Fruit fly (Drosophila melanogaster) whole organism, embryonic: ENCODE measurements around the gene cic.

Experiments used
- Atf6 ChIP-seq: fragments of 200-800 bp; sonication (Bioruptor generic); IDR thresholded peaks from 2 replicates; pipeline ENCODE4 v1.3.6; 2022; ENCODE audit warnings: missing biosample characterization, missing genetic modification characterization
- Bgb ChIP-seq: fragments of 200-800 bp; sonication (Bioruptor generic); IDR thresholded peaks from 2 replicates; pipeline ENCODE4 v1.3.6; 2022; ENCODE audit warnings: missing biosample characterization, missing genetic modification characterization; ENCODE audit not compliant: partially characterized antibody
- BtbVII ChIP-seq: fragments of 200-800 bp; sonication (Bioruptor generic); optimal IDR thresholded peaks from 3 replicates; lab custom pipeline; 2017; ENCODE audit warnings: missing biosample characterization, mild to moderate bottlenecking, missing genetic modification characterization
- CG10366 ChIP-seq: fragments of 200-800 bp; sonication (Bioruptor generic); IDR thresholded peaks from 2 replicates; pipeline ENCODE4 v1.3.6; 2022; ENCODE audit warnings: missing biosample characterization, missing genetic modification characterization
- CG12744 ChIP-seq: fragments of 200-800 bp; sonication (Bioruptor generic); optimal IDR thresholded peaks from 2 replicates; lab custom pipeline; 2016; ENCODE audit warnings: missing biosample characterization, missing genetic modification characterization
- CG15696 ChIP-seq: fragments of 200-800 bp; sonication (Bioruptor generic); optimal IDR thresholded peaks from 2 replicates; lab custom pipeline; 2019; ENCODE audit warnings: missing biosample characterization, mild to moderate bottlenecking, missing genetic modification characterization, moderate library complexity
- CG17186 ChIP-seq: fragments of 200-800 bp; sonication (Bioruptor generic); optimal IDR thresholded peaks from 3 replicates; lab custom pipeline; 2017; ENCODE audit warnings: missing biosample characterization, missing genetic modification reagents, missing genetic modification characterization
- CG17359 ChIP-seq: fragments of 200-800 bp; sonication (Bioruptor generic); optimal IDR thresholded peaks from 3 replicates; lab custom pipeline; 2018; ENCODE audit warnings: missing biosample characterization, mild to moderate bottlenecking, missing genetic modification characterization, moderate library complexity
- CG18619 ChIP-seq: fragments of 200-800 bp; sonication (Bioruptor generic); optimal IDR thresholded peaks from 3 replicates; lab custom pipeline; 2017; ENCODE audit warnings: missing biosample characterization, mild to moderate bottlenecking, missing genetic modification characterization
- CG3407 ChIP-seq: fragments of 200-800 bp; sonication (Bioruptor generic); optimal IDR thresholded peaks from 2 replicates; lab custom pipeline; 2018; ENCODE audit warnings: missing biosample characterization, mild to moderate bottlenecking, missing genetic modification characterization
- CG3726 ChIP-seq: fragments of 200-800 bp; sonication (Bioruptor generic); IDR thresholded peaks from 3 replicates; pipeline ENCODE4, ENCODE4 v1.3.6; 2022; ENCODE audit warnings: missing biosample characterization, missing genetic modification characterization
- CG6791 ChIP-seq: fragments of 200-800 bp; sonication (Bioruptor generic); IDR thresholded peaks from 3 replicates; pipeline ENCODE4 v1.3.6; 2022; ENCODE audit warnings: missing biosample characterization, missing genetic modification characterization; ENCODE audit not compliant: partially characterized antibody
- CG7839 ChIP-seq: fragments of 200-800 bp; sonication (Bioruptor generic); optimal IDR thresholded peaks from 3 replicates; lab custom pipeline; 2018; ENCODE audit warnings: missing biosample characterization, mild to moderate bottlenecking, missing genetic modification characterization, moderate library complexity
- CG8290 ChIP-seq, 3 experiments: fragments of 200-800 bp; sonication (Bioruptor generic); optimal IDR thresholded peaks; 2 replicates each; lab custom pipeline; 2016 to 2019; ENCODE audit warnings: missing biosample characterization in 3 of 3, missing genetic modification characterization in 3 of 3, mild to moderate bottlenecking in 2 of 3, moderate library complexity in 1 of 3
- CG8924 ChIP-seq: fragments of 200-800 bp; optimal IDR thresholded peaks from 3 replicates; lab custom pipeline; 2019; ENCODE audit warnings: missing biosample characterization, mild to moderate bottlenecking, missing genetic modification characterization, moderate library complexity
- CG9437 ChIP-seq: fragments of 200-800 bp; sonication (Bioruptor generic); optimal IDR thresholded peaks from 2 replicates; lab custom pipeline; 2018; ENCODE audit warnings: missing biosample characterization, mild to moderate bottlenecking, missing genetic modification characterization
- CG9817 ChIP-seq: fragments of 200-800 bp; sonication (Bioruptor generic); optimal IDR thresholded peaks from 2 replicates; lab custom pipeline; 2018; ENCODE audit warnings: missing biosample characterization, mild to moderate bottlenecking, missing genetic modification characterization, moderate library complexity
- CHES-1-like ChIP-seq: fragments of 200-800 bp; sonication (Bioruptor generic); optimal IDR thresholded peaks from 2 replicates; lab custom pipeline; 2016; ENCODE audit warnings: missing biosample characterization, missing genetic modification characterization
- CkIIα-i1 ChIP-seq: fragments of 200-800 bp; sonication (Bioruptor generic); IDR thresholded peaks from 2 replicates; pipeline ENCODE4 v1.3.6; 2022; ENCODE audit warnings: missing biosample characterization, missing genetic modification characterization
- Dad ChIP-seq: fragments of 200-800 bp; sonication (Bioruptor generic); optimal IDR thresholded peaks from 3 replicates; lab custom pipeline; 2016; ENCODE audit warnings: missing biosample characterization, missing genetic modification characterization
- Doc3 ChIP-seq: fragments of 200-800 bp; sonication (Bioruptor generic); IDR thresholded peaks from 3 replicates; pipeline ENCODE4 v1.3.6; 2022; ENCODE audit warnings: missing biosample characterization, missing genetic modification characterization; ENCODE audit not compliant: partially characterized antibody
- Fer3 ChIP-seq: fragments of 200-800 bp; sonication (Bioruptor generic); optimal IDR thresholded peaks from 2 replicates; lab custom pipeline; 2018; ENCODE audit warnings: missing biosample characterization, mild to moderate bottlenecking, missing genetic modification characterization, moderate library complexity
- Hr39 ChIP-seq: fragments of >200 bp; optimal IDR thresholded peaks from 2 replicates; lab custom pipeline; 2017
- Lim3 ChIP-seq: fragments of 200-800 bp; sonication (Bioruptor generic); IDR thresholded peaks from 2 replicates; pipeline ENCODE4 v1.3.6; 2022; ENCODE audit warnings: missing biosample characterization, missing genetic modification characterization
- PHDP ChIP-seq: fragments of 200-800 bp; sonication (Bioruptor generic); optimal IDR thresholded peaks from 3 replicates; lab custom pipeline; 2018; ENCODE audit warnings: missing biosample characterization, mild to moderate bottlenecking, missing genetic modification characterization, moderate library complexity
- Ssrp ChIP-seq: fragments of 200-800 bp; sonication (Bioruptor generic); optimal IDR thresholded peaks from 2 replicates; lab custom pipeline; 2018; ENCODE audit warnings: missing biosample characterization, mild to moderate bottlenecking, missing genetic modification characterization, moderate library complexity
- Trl ChIP-seq, 3 experiments: fragments of >200 bp in 2 of 3; fragments of 200-800 bp in 1 of 3; sonication (Bioruptor generic) in 1 of 3; optimal IDR thresholded peaks; 2 replicates in 1 of 3; 3 replicates in 2 of 3; lab custom pipeline; 2016 to 2017; ENCODE audit warnings: missing biosample characterization in 1 of 3, missing genetic modification characterization in 1 of 3
- ara ChIP-seq: fragments of 200-800 bp; sonication (Bioruptor generic); IDR thresholded peaks from 2 replicates; pipeline ENCODE4 v1.3.6; 2022; ENCODE audit warnings: missing biosample characterization, missing genetic modification characterization
- bcd ChIP-seq: fragments of 200-800 bp; sonication (Bioruptor generic); optimal IDR thresholded peaks from 2 replicates; lab custom pipeline; 2017; ENCODE audit warnings: missing biosample characterization, mild to moderate bottlenecking, missing genetic modification characterization
- br ChIP-seq: fragments of >200 bp; optimal IDR thresholded peaks from 2 replicates; lab custom pipeline; 2017
- cato ChIP-seq: fragments of 200-800 bp; sonication (Bioruptor generic); optimal IDR thresholded peaks from 2 replicates; lab custom pipeline; 2016; ENCODE audit warnings: missing biosample characterization, missing genetic modification characterization, borderline replicate concordance
- da ChIP-seq: fragments of 200-800 bp; sonication (Bioruptor generic); optimal IDR thresholded peaks from 2 replicates; lab custom pipeline; 2016; ENCODE audit warnings: missing biosample characterization, missing genetic modification characterization
- emc ChIP-seq: fragments of 200-800 bp; sonication (Bioruptor generic); optimal IDR thresholded peaks from 2 replicates; lab custom pipeline; 2016; ENCODE audit warnings: missing biosample characterization, missing genetic modification characterization
- gce ChIP-seq: fragments of 200-800 bp; sonication (Bioruptor generic); IDR thresholded peaks from 3 replicates; pipeline ENCODE4 v1.3.6; 2022; ENCODE audit warnings: missing biosample characterization, missing genetic modification characterization
- gem ChIP-seq: fragments of 200-800 bp; sonication (Bioruptor generic); optimal IDR thresholded peaks from 2 replicates; lab custom pipeline; 2019; ENCODE audit warnings: missing biosample characterization, mild to moderate bottlenecking, missing genetic modification characterization, moderate library complexity
- gfzf ChIP-seq: fragments of 200-800 bp; sonication (Bioruptor generic); optimal IDR thresholded peaks from 2 replicates; lab custom pipeline; 2016; ENCODE audit warnings: missing biosample characterization, mild to moderate bottlenecking, missing genetic modification characterization, moderate library complexity
- hkb ChIP-seq, 2 experiments: fragments of 200-800 bp in 1 of 2; fragments of >200 bp in 1 of 2; sonication (Bioruptor generic) in 1 of 2; IDR thresholded peaks in 1 of 2; optimal IDR thresholded peaks in 1 of 2; 2 replicates each; pipeline versions ENCODE4 v1.3.6 to Lab custom; 2017 to 2022; ENCODE audit warnings: missing biosample characterization in 1 of 2, missing genetic modification characterization in 1 of 2
- kah ChIP-seq: fragments of 200-800 bp; sonication (Bioruptor generic); optimal IDR thresholded peaks from 2 replicates; lab custom pipeline; 2018; ENCODE audit warnings: missing biosample characterization, mild to moderate bottlenecking, missing genetic modification characterization
- kni ChIP-seq: fragments of 200-800 bp; sonication (Bioruptor generic); optimal IDR thresholded peaks from 3 replicates; lab custom pipeline; 2017; ENCODE audit warnings: mild to moderate bottlenecking, missing biosample characterization, missing genetic modification reagents, missing genetic modification characterization
- mirr ChIP-seq: fragments of 200-800 bp; sonication (Bioruptor generic); optimal IDR thresholded peaks from 3 replicates; lab custom pipeline; 2018; ENCODE audit warnings: missing biosample characterization, mild to moderate bottlenecking, missing genetic modification characterization
- mld ChIP-seq: fragments of 200-800 bp; sonication (Bioruptor generic); IDR thresholded peaks from 3 replicates; pipeline ENCODE4 v1.3.6; 2022; ENCODE audit warnings: missing biosample characterization, missing genetic modification characterization; ENCODE audit not compliant: partially characterized antibody
- nau ChIP-seq: fragments of 200-800 bp; sonication (Bioruptor generic); optimal IDR thresholded peaks from 3 replicates; lab custom pipeline; 2017; ENCODE audit warnings: missing biosample characterization, mild to moderate bottlenecking, missing genetic modification characterization, missing genetic modification reagents
- nmo ChIP-seq: fragments of 200-800 bp; sonication (Bioruptor generic); optimal IDR thresholded peaks from 2 replicates; lab custom pipeline; 2018; ENCODE audit warnings: missing biosample characterization, mild to moderate bottlenecking, missing genetic modification characterization, moderate library complexity
- odd ChIP-seq: fragments of 200-800 bp; sonication (Bioruptor generic); optimal IDR thresholded peaks from 2 replicates; lab custom pipeline; 2017; ENCODE audit warnings: missing biosample characterization, mild to moderate bottlenecking, missing genetic modification characterization
- phol ChIP-seq: fragments of 200-800 bp; sonication (Bioruptor generic); optimal IDR thresholded peaks from 3 replicates; lab custom pipeline; 2018; ENCODE audit warnings: missing biosample characterization, mild to moderate bottlenecking, missing genetic modification characterization, moderate library complexity
- pros ChIP-seq: fragments of 200-800 bp; sonication (Bioruptor generic); optimal IDR thresholded peaks from 3 replicates; lab custom pipeline; 2019; ENCODE audit warnings: missing biosample characterization, mild to moderate bottlenecking, missing genetic modification characterization, moderate library complexity
- slbo ChIP-seq: fragments of 200-800 bp; sonication (Bioruptor generic); IDR thresholded peaks from 2 replicates; pipeline ENCODE4 v1.3.6; 2022; ENCODE audit warnings: missing biosample characterization, missing genetic modification characterization
- tin ChIP-seq: fragments of 200-800 bp; sonication (Bioruptor generic); optimal IDR thresholded peaks from 3 replicates; lab custom pipeline; 2016; ENCODE audit warnings: missing biosample characterization, missing genetic modification characterization
- trem ChIP-seq: fragments of 200-800 bp; optimal IDR thresholded peaks from 3 replicates; lab custom pipeline; 2019; ENCODE audit warnings: missing biosample characterization, mild to moderate bottlenecking, missing genetic modification characterization, moderate library complexity

Gene cic

DNA sequence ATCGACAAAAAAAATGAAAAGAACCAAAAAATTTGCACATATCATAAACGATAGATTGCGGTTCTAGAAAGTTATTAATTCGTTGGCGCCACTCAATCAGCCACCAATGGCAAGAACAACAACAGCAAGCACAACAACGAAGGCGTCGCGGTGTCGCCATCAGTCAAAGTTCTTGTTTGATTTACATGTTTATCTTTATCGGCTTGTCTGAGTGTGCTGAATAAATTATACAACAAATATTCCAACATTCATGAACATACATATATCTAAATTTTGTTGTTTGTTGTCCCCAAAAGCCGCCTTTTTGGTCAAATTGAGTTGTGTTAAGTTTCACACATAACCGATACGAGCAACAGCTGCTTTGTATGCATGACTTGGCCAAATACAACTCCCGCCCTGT lies 21.0 kb downstream of the cic start (continued):
- TF ChIP-seq da (GFP tag; lab: Kevin White, UChicago) (no peak), phol (tag; lab: Kevin White, UChicago) (no peak), Doc3 (no peak), CG7839 (tag; lab: Kevin White, UChicago) (no peak), gem (tag; lab: Kevin White, UChicago) (peak; percentile 7), CG17186 (GFP tag; lab: Kevin White, UChicago) (no peak), CG15696 (tag; lab: Kevin White, UChicago) (no peak), ara (0 out of 2 replicates have a peak, but pooled peaks have one; percentile 15), CG10366 (no peak), Trl (optimal IDR thresholded peaks at IDR 0.05; lab: Kevin White, UChicago) (no peak), Trl (GFP tag; optimal IDR thresholded peaks at IDR 0.05; lab: Kevin White, UChicago) (peak; percentile 1), Atf6 (GFP tag; lab: Robert Waterston, UW) (peak; percentile 67), Ssrp (tag; lab: Kevin White, UChicago) (no peak), CHES-1-like (GFP tag; lab: Kevin White, UChicago) (no peak), CG18619 (GFP tag; lab: Kevin White, UChicago) (no peak), gfzf (no peak), CG8924 (tag; lab: Kevin White, UChicago) (no peak), CkIIα-i1 (GFP tag; lab: Robert Waterston, UW) (no peak), trem (tag; lab: Kevin White, UChicago) (no peak), BtbVII (GFP tag; lab: Kevin White, UChicago) (peak; percentile 41), nau (GFP tag; lab: Kevin White, UChicago) (no peak), odd (GFP tag; lab: Kevin White, UChicago) (peak; percentile 15), mld (GFP tag; lab: Robert Waterston, UW) (no peak), br (lab: Kevin White, UChicago) (no peak), Bgb (GFP tag; lab: Robert Waterston, UW) (no peak), CG6791 (GFP tag; lab: Robert Waterston, UW) (no peak), CG12744 (GFP tag; lab: Kevin White, UChicago) (no peak), PHDP (tag; lab: Kevin White, UChicago) (peak; percentile 35), tin (GFP tag; lab: Kevin White, UChicago) (no peak), Fer3 (tag; lab: Kevin White, UChicago) (peak; percentile 8), CG9437 (GFP tag; lab: Kevin White, UChicago) (no peak), gce (GFP tag; lab: Robert Waterston, UW) (no peak), Dad (no peak), slbo (GFP tag; lab: Robert Waterston, UW) (peak; percentile 32), Hr39 (lab: Kevin White, UChicago) (no peak), nmo (no peak), CG9817 (tag; lab: Kevin White, UChicago) (no peak), cato (GFP tag; lab: Kevin White, UChicago) (no peak), pros (GFP tag; lab: Kevin White, UChicago) (no peak), CG8290 (GFP tag; optimal IDR thresholded peaks at IDR 0.05; lab: Kevin White, UChicago) (no peak), CG8290 (tag; optimal IDR thresholded peaks at IDR 0.05; lab: Kevin White, UChicago) (peak in 1 of 2 experiments; percentile 30), kah (GFP tag; lab: Kevin White, UChicago) (no peak), mirr (GFP tag; lab: Kevin White, UChicago) (peak; percentile 53), bcd (GFP tag; lab: Kevin White, UChicago) (peak; percentile 9), Lim3 (no peak), CG17359 (tag; lab: Kevin White, UChicago) (no peak), CG3407 (GFP tag; lab: Kevin White, UChicago) (no peak), hkb (optimal IDR thresholded peaks at IDR 0.05; lab: Kevin White, UChicago) (no peak), hkb (GFP tag; IDR thresholded peaks at IDR 0.05; lab: Robert Waterston, UW) (0 out of 2 replicates have a peak, but pooled peaks have one; percentile 42), CG3726 (no peak), emc (no peak), kni (GFP tag; lab: Kevin White, UChicago) (peak; percentile 32)
